Worm (Caenorhabditis elegans) whole organism, L4 larva: ENCODE data around the gene F56D6.21.

Source experiments
- T20F7.1 ChIP-seq: fragments of 200-800 bp; sonication (Bioruptor generic); optimal IDR thresholded peaks from 2 replicates; lab custom pipeline; 2018; ENCODE audit warnings: mild to moderate bottlenecking, missing genetic modification characterization, missing compliant biosample characterization
- Y48G9A.11 ChIP-seq: fragments of 200-800 bp; sonication (Bioruptor generic); IDR thresholded peaks from 2 replicates; pipeline ENCODE4 v1.3.6; 2022; ENCODE audit warnings: missing genetic modification reagents, missing genetic modification characterization, missing compliant biosample characterization
- ceh-20 ChIP-seq: fragments of 200-800 bp; sonication (Bioruptor generic); IDR thresholded peaks from 2 replicates; pipeline ENCODE4 v1.3.6; 2022; ENCODE audit warnings: missing genetic modification reagents, missing genetic modification characterization, missing compliant biosample characterization
- ctbp-1 ChIP-seq: fragments of 200-800 bp; sonication (Bioruptor generic); IDR thresholded peaks from 2 replicates; pipeline ENCODE4 v1.3.6; 2022; ENCODE audit warnings: missing genetic modification reagents, missing genetic modification characterization, missing compliant biosample characterization
- daf-16 ChIP-seq, 3 experiments: sonication (generic microtip); optimal IDR thresholded peaks; 2 replicates each; lab custom pipeline; 2016 to 2017; ENCODE audit warnings: missing genetic modification characterization in 3 of 3, missing genetic modification reagents in 3 of 3, mild to moderate bottlenecking in 2 of 3, missing compliant biosample characterization in 2 of 3, missing biosample characterization in 1 of 3, moderate library complexity in 1 of 3
- daf-8 ChIP-seq: fragments of 200-800 bp; sonication (Bioruptor generic); IDR thresholded peaks from 2 replicates; pipeline ENCODE4 v1.3.6; 2022; ENCODE audit warnings: missing genetic modification characterization, missing compliant biosample characterization
- dmd-6 ChIP-seq: fragments of 200-800 bp; sonication (Bioruptor generic); IDR thresholded peaks from 2 replicates; pipeline ENCODE4 v1.3.6; 2022; ENCODE audit warnings: missing genetic modification reagents, missing genetic modification characterization, missing compliant biosample characterization
- dmd-8 ChIP-seq: fragments of 200-800 bp; sonication (Bioruptor generic); IDR thresholded peaks from 2 replicates; pipeline ENCODE4 v1.3.6; 2022; ENCODE audit warnings: missing genetic modification characterization, missing compliant biosample characterization
- duxl-1 ChIP-seq: sonication (generic microtip); optimal IDR thresholded peaks from 2 replicates; lab custom pipeline; 2016; ENCODE audit warnings: mild to moderate bottlenecking, missing genetic modification characterization, moderate library complexity, missing compliant biosample characterization; ENCODE audit not compliant: poor library complexity
- dve-1 ChIP-seq: sonication (generic microtip); optimal IDR thresholded peaks from 2 replicates; lab custom pipeline; 2017; ENCODE audit warnings: antibody characterized with exemption, mild to moderate bottlenecking, missing genetic modification characterization, missing compliant biosample characterization; ENCODE audit not compliant: insufficient read depth
- egl-27 ChIP-seq: sonication (generic microtip); optimal IDR thresholded peaks from 3 replicates; lab custom pipeline; 2017; ENCODE audit warnings: missing biosample characterization, missing genetic modification reagents, missing genetic modification characterization
- fkh-10 ChIP-seq: fragments of 150-350 bp; optimal IDR thresholded peaks from 2 replicates; lab custom pipeline; 2014; ENCODE audit warnings: missing biosample characterization, missing genetic modification reagents, missing genetic modification characterization
- hif-1 ChIP-seq, 2 experiments: sonication (generic microtip); optimal IDR thresholded peaks; 2 replicates each; lab custom pipeline; 2016 to 2017; ENCODE audit warnings: missing compliant biosample characterization in 2 of 2, missing genetic modification characterization in 2 of 2, missing genetic modification reagents in 2 of 2, missing genotype in 2 of 2, mild to moderate bottlenecking in 1 of 2
- hlh-11 ChIP-seq: fragments of 200-800 bp; sonication (Bioruptor generic); optimal IDR thresholded peaks from 2 replicates; lab custom pipeline; 2018; ENCODE audit warnings: mild to moderate bottlenecking, missing genetic modification characterization, missing compliant biosample characterization
- hlh-30 ChIP-seq: sonication (generic microtip); optimal IDR thresholded peaks from 2 replicates; lab custom pipeline; 2017; ENCODE audit warnings: antibody characterized with exemption, mild to moderate bottlenecking, missing genetic modification characterization, missing compliant biosample characterization; ENCODE audit not compliant: insufficient read depth
- jun-1 ChIP-seq: fragments of 150-350 bp; optimal IDR thresholded peaks from 2 replicates; lab custom pipeline; 2014; ENCODE audit warnings: missing biosample characterization, missing genetic modification reagents, missing genetic modification characterization
- lin-13 ChIP-seq: fragments of 150-350 bp; optimal IDR thresholded peaks from 2 replicates; lab custom pipeline; 2014; ENCODE audit warnings: missing biosample characterization, missing genetic modification reagents, missing genetic modification characterization
- mdl-1 ChIP-seq, 2 experiments: fragments of 150-350 bp in 1 of 2; sonication (generic microtip) in 1 of 2; optimal IDR thresholded peaks; 2 replicates each; lab custom pipeline; 2014 to 2017; ENCODE audit warnings: missing biosample characterization in 2 of 2, missing genetic modification characterization in 2 of 2
- mep-1 ChIP-seq: fragments of 150-350 bp; sonication (generic microtip); optimal IDR thresholded peaks from 3 replicates; lab custom pipeline; 2014; ENCODE audit warnings: missing biosample characterization, missing genetic modification characterization
- mes-2 ChIP-seq: sonication (generic microtip); optimal IDR thresholded peaks from 2 replicates; lab custom pipeline; 2016; ENCODE audit warnings: missing genotype, mild to moderate bottlenecking, missing genetic modification characterization, missing compliant biosample characterization; ENCODE audit not compliant: poor library complexity, severe bottlenecking
- mxl-2 ChIP-seq: fragments of 200-800 bp; sonication (Bioruptor generic); conservative IDR thresholded peaks from 2 replicates; pipeline ENCODE4 v1.3.6; 2022; ENCODE audit warnings: missing genetic modification reagents, missing genetic modification characterization, missing compliant biosample characterization
- mxl-3 ChIP-seq: fragments of 200-800 bp; sonication (Bioruptor generic); optimal IDR thresholded peaks from 2 replicates; lab custom pipeline; 2018; ENCODE audit warnings: mild to moderate bottlenecking, missing genetic modification characterization, missing compliant biosample characterization
- nhr-28 ChIP-seq: fragments of 150-350 bp; optimal IDR thresholded peaks from 2 replicates; lab custom pipeline; 2014; ENCODE audit warnings: missing biosample characterization, missing genetic modification characterization
- nhr-41 ChIP-seq: fragments of 200-800 bp; sonication (Bioruptor generic); IDR thresholded peaks from 2 replicates; pipeline ENCODE4 v1.3.6; 2022; ENCODE audit warnings: missing genetic modification reagents, missing genetic modification characterization, missing compliant biosample characterization
- nhr-42 ChIP-seq: fragments of 200-800 bp; sonication (Bioruptor generic); IDR thresholded peaks from 2 replicates; pipeline ENCODE4 v1.3.6; 2022; ENCODE audit warnings: missing genetic modification characterization, missing compliant biosample characterization
- nhr-48 ChIP-seq: sonication (generic microtip); optimal IDR thresholded peaks from 2 replicates; lab custom pipeline; 2016; ENCODE audit warnings: mild to moderate bottlenecking, missing genetic modification characterization, missing compliant biosample characterization
- nhr-6 ChIP-seq: fragments of 150-350 bp; optimal IDR thresholded peaks from 2 replicates; lab custom pipeline; 2014; ENCODE audit warnings: missing biosample characterization, missing genetic modification characterization
- nhr-77 ChIP-seq: fragments of 150-350 bp; optimal IDR thresholded peaks from 2 replicates; lab custom pipeline; 2014; ENCODE audit warnings: missing biosample characterization, missing genetic modification characterization
- pha-4 ChIP-seq, 2 experiments: fragments of 150-350 bp in 1 of 2; fragments of 200-800 bp in 1 of 2; sonication (Bioruptor generic) in 1 of 2; IDR thresholded peaks in 1 of 2; optimal IDR thresholded peaks in 1 of 2; 2 replicates each; pipeline versions ENCODE4 v1.3.6 to Lab custom; 2014 to 2022; ENCODE audit warnings: missing genetic modification characterization in 2 of 2, missing genetic modification reagents in 2 of 2, missing biosample characterization in 1 of 2, missing compliant biosample characterization in 1 of 2
- php-3 ChIP-seq: fragments of 200-800 bp; sonication (Bioruptor generic); IDR thresholded peaks from 2 replicates; pipeline ENCODE4 v1.3.6; 2022; ENCODE audit warnings: missing genetic modification reagents, missing genetic modification characterization, missing compliant biosample characterization
- pqm-1 ChIP-seq: sonication (generic microtip); optimal IDR thresholded peaks from 2 replicates; lab custom pipeline; 2017; ENCODE audit warnings: missing biosample characterization, missing genetic modification characterization
- rbr-2 ChIP-seq: sonication (generic microtip); optimal IDR thresholded peaks from 2 replicates; lab custom pipeline; 2016; ENCODE audit warnings: missing genotype, missing genetic modification characterization, missing compliant biosample characterization
- saeg-2 ChIP-seq: fragments of 200-800 bp; sonication (Bioruptor generic); IDR thresholded peaks from 2 replicates; pipeline ENCODE4 v1.3.6; 2022; ENCODE audit warnings: missing genetic modification reagents, missing genetic modification characterization, missing compliant biosample characterization
- sdz-12 ChIP-seq: fragments of 200-800 bp; sonication (Bioruptor generic); optimal IDR thresholded peaks from 2 replicates; lab custom pipeline; 2018; ENCODE audit warnings: mild to moderate bottlenecking, missing genetic modification characterization, missing compliant biosample characterization
- set-16 ChIP-seq: fragments of 200-800 bp; sonication (Bioruptor generic); IDR thresholded peaks from 2 replicates; pipeline ENCODE4 v1.3.6; 2022; ENCODE audit warnings: missing genetic modification reagents, missing genetic modification characterization, missing compliant biosample characterization
- snpc-1.2 ChIP-seq: fragments of 200-800 bp; sonication (Bioruptor generic); IDR thresholded peaks from 2 replicates; pipeline ENCODE4 v1.3.6; 2022; ENCODE audit warnings: missing genetic modification reagents, missing genetic modification characterization, missing compliant biosample characterization
- vab-7 ChIP-seq: fragments of 200-800 bp; sonication (Bioruptor generic); IDR thresholded peaks from 2 replicates; pipeline ENCODE4 v1.3.6; 2022; ENCODE audit warnings: missing genetic modification reagents, missing genetic modification characterization, missing compliant biosample characterization
- zag-1 ChIP-seq: fragments of 150-350 bp; optimal IDR thresholded peaks from 2 replicates; lab custom pipeline; 2014; ENCODE audit warnings: missing biosample characterization, missing genetic modification characterization
- zfp-2 ChIP-seq: sonication (generic microtip); optimal IDR thresholded peaks from 2 replicates; lab custom pipeline; 2016; ENCODE audit warnings: mild to moderate bottlenecking, missing genetic modification characterization, missing compliant biosample characterization
- ztf-11 ChIP-seq: fragments of 150-350 bp; optimal IDR thresholded peaks from 2 replicates; lab custom pipeline; 2014; ENCODE audit warnings: missing biosample characterization, missing genetic modification characterization

Gene F56D6.21

ce11 chrIV:3874417-3874816 is 30.3 kb upstream of the F56D6.21 start (continued):
- no peak for TF ChIP-seq dmd-8 (GFP tag; lab: Robert Waterston, UW)
- TF ChIP-seq hlh-30, result peak; percentile 28
- TF ChIP-seq dve-1 (tag; lab: Kevin White, UChicago), result peak; percentile 51
- peak; percentile 63 for TF ChIP-seq nhr-6 (tag; lab: Kevin White, UChicago)
- TF ChIP-seq T20F7.1 (GFP tag; lab: Kevin White, UChicago), result no peak
- no peak for TF ChIP-seq snpc-1.2 (GFP tag; lab: Robert Waterston, UW)
- no peak for TF ChIP-seq zfp-2 (tag; lab: Kevin White, UChicago)
- TF ChIP-seq saeg-2, result no peak

ce11 chrIV:3875260-3875659 is 29.5 kb upstream of the F56D6.21 start:
- peak; percentile 57 for TF ChIP-seq mes-2
- TF ChIP-seq hlh-11 (tag; lab: Kevin White, UChicago), result peak; percentile 73
- TF ChIP-seq sdz-12 (GFP tag; lab: Kevin White, UChicago), result no peak
- peak; percentile 86 for TF ChIP-seq nhr-6 (tag; lab: Kevin White, UChicago)
- no peak for TF ChIP-seq vab-7 (GFP tag; lab: Robert Waterston, UW)
- peak in 1 of 2 experiments; percentile 7 for TF ChIP-seq daf-16 (GFP tag; optimal IDR thresholded peaks at IDR 0.05; lab: Kevin White, UChicago)
- TF ChIP-seq daf-16 (tag; optimal IDR thresholded peaks at IDR 0.05; lab: Kevin White, UChicago), result peak; percentile 78
- no peak for TF ChIP-seq egl-27
- no peak for TF ChIP-seq nhr-77 (tag; lab: Kevin White, UChicago)
- no peak for TF ChIP-seq zag-1 (tag; lab: Kevin White, UChicago)
- peak; percentile 22 for TF ChIP-seq nhr-48 (tag; lab: Kevin White, UChicago)
- TF ChIP-seq jun-1 (tag; lab: Kevin White, UChicago), result no peak
- peak; percentile 24 for TF ChIP-seq pqm-1 (tag; lab: Kevin White, UChicago)
- TF ChIP-seq Y48G9A.11, result no peak
- peak; percentile 68 for TF ChIP-seq mep-1 (tag; lab: Kevin White, UChicago)
- peak; percentile 42 for TF ChIP-seq lin-13 (GFP tag; lab: Kevin White, UChicago)
- TF ChIP-seq pha-4 (GFP tag; IDR thresholded peaks at IDR 0.05; lab: Robert Waterston, UW), result no peak
- TF ChIP-seq pha-4 (tag; optimal IDR thresholded peaks at IDR 0.05; lab: Kevin White, UChicago), result peak; percentile 38
- peak; percentile 57 for TF ChIP-seq set-16 (GFP tag; lab: Robert Waterston, UW)
- peak; percentile 73 for TF ChIP-seq hlh-30
- TF ChIP-seq dmd-6 (GFP tag; lab: Robert Waterston, UW), result peak; percentile 73
- TF ChIP-seq daf-8 (GFP tag; lab: Robert Waterston, UW), result no peak
- TF ChIP-seq ztf-11 (tag; lab: Kevin White, UChicago), result no peak
- TF ChIP-seq ceh-20 (GFP tag; lab: Robert Waterston, UW), result 0 out of 2 replicates have a peak, but pooled peaks have one; percentile 45
- no peak for TF ChIP-seq duxl-1 (tag; lab: Kevin White, UChicago)
- no peak for TF ChIP-seq mxl-2
- TF ChIP-seq nhr-42 (GFP tag; lab: Robert Waterston, UW), result no peak
- TF ChIP-seq fkh-10, result no peak
- peak; percentile 17 for TF ChIP-seq rbr-2
- peak in 1 of 2 experiments; percentile 44 for TF ChIP-seq mdl-1 (tag; optimal IDR thresholded peaks at IDR 0.05; lab: Kevin White, UChicago)
- peak; percentile 7 for TF ChIP-seq nhr-28
- TF ChIP-seq php-3, result peak; percentile 70
- no peak for TF ChIP-seq ctbp-1 (GFP tag; lab: Robert Waterston, UW)
- no peak for TF ChIP-seq mxl-3 (GFP tag; lab: Kevin White, UChicago)
- peak in 1 of 2 experiments; percentile 41 for TF ChIP-seq hif-1 (tag; optimal IDR thresholded peaks at IDR 0.05; lab: Kevin White, UChicago)
- peak; percentile 70 for TF ChIP-seq dve-1 (tag; lab: Kevin White, UChicago)
- no peak for TF ChIP-seq nhr-41 (GFP tag; lab: Robert Waterston, UW)
